Fruit fly (Drosophila melanogaster): ENCODE measurements around the gene CG9705.

DNA sequence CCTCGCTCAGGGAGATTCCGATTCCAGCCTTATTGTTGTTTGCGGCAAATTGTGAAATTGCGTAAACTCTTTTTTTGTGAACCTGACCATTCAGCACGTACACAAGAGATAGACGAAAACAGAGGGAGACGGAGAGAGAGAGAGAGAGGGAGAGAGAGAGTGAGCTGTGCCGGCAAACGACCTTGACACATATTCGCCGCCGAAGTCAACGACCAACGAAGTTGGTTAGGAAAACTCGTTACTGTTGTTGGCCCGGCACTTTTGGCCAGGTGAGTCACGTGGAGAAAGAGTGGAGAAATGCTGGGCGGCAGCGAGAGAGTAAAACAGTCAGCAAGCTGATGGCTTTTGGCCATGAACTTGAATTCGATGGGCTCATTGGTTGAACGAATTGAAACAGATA, 50.1 kb downstream of the CG9705 start:
- TF ChIP-seq Dll (optimal IDR thresholded peaks at IDR 0.05) (no peak), psq (optimal IDR thresholded peaks at IDR 0.05) (no peak)

Data from whole organism.